Worm (Caenorhabditis elegans): ENCODE data around the gene srd-34.

Gene srd-34

ce11 chrV:10505553-10505952, 43.3 kb downstream of the srd-34 start, which contains the start of gene C35A5.5:
TSS of gene C35A5.5 (plus strand) at chrV:10505853.
- no peak for TF ChIP-seq nhr-12 (tag; optimal IDR thresholded peaks at IDR 0.05)
- TF ChIP-seq aly-2 (tag; optimal IDR thresholded peaks at IDR 0.05), result no peak

DNA sequence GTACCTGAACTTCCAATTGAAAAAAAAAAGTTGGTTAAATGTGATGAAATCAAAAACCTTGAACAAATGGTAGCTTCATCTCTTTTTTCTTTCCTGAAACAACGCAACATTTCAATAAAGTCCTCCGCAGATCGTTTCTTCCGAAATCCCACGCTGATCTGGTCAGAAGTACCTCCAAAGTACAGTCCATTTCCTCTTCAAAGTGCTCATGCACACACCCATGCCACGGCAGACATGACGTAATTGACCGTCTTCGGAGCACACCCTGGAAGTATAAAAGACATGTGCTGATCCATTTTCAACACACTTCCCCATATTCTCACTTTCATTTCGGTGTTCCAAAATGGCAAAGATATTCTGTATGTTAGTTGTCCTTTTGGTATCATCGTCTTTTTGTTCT, 45.0 kb downstream of the srd-34 start, which contains the start of gene C35A5.10:
Gene C35A5.10 (plus strand): TSS at position 301 of the 400 bp plus-strand sequence.
- TF ChIP-seq ceh-9 (tag; optimal IDR thresholded peaks at IDR 0.05) (no peak), zag-1 (tag; optimal IDR thresholded peaks at IDR 0.05) (no peak), fkh-2 (tag; optimal IDR thresholded peaks at IDR 0.05) (no peak), nhr-237 (tag; optimal IDR thresholded peaks at IDR 0.05) (no peak), jun-1 (tag; optimal IDR thresholded peaks at IDR 0.05) (no peak), nhr-11 (tag; optimal IDR thresholded peaks at IDR 0.05) (no peak), egl-27 (tag; optimal IDR thresholded peaks at IDR 0.05) (no peak), mml-1 (tag; optimal IDR thresholded peaks at IDR 0.05) (no peak), nhr-23 (tag; optimal IDR thresholded peaks at IDR 0.05) (no peak), nfya-1 (tag; optimal IDR thresholded peaks at IDR 0.05; ENCODE audit: insufficient read depth) (no peak), sea-2 (GFP tag; optimal IDR thresholded peaks at IDR 0.05) (no peak), lin-15B (tag; optimal IDR thresholded peaks at IDR 0.05) (no peak), ceh-16 (tag; optimal IDR thresholded peaks at IDR 0.05) (no peak), lin-39 (tag; optimal IDR thresholded peaks at IDR 0.05) (no peak)

- no peak for TF ChIP-seq skn-1 (tag; optimal IDR thresholded peaks at IDR 0.05)
- TF ChIP-seq nhr-237 (tag; optimal IDR thresholded peaks at IDR 0.05), result no peak
- no peak for TF ChIP-seq ZK546.5 (tag; optimal IDR thresholded peaks at IDR 0.05)
- no peak for TF ChIP-seq ztf-4 (tag; optimal IDR thresholded peaks at IDR 0.05)
- peak; percentile 45 for TF ChIP-seq nhr-23 (tag; optimal IDR thresholded peaks at IDR 0.05)
- TF ChIP-seq nhr-77 (tag; optimal IDR thresholded peaks at IDR 0.05), result no peak
Measured at ce11 chrV:10503011-10503410, 45.9 kb downstream of the srd-34 start, which contains the start of gene C35A5.11. TSS of gene C35A5.11 (minus strand) at chrV:10503111.

- TF ChIP-seq mml-1 (tag; optimal IDR thresholded peaks at IDR 0.05) (no peak), elt-2 (tag; optimal IDR thresholded peaks at IDR 0.05) (no peak), ceh-82 (tag; optimal IDR thresholded peaks at IDR 0.05) (no peak), jun-1 (tag; optimal IDR thresholded peaks at IDR 0.05) (no peak), tbx-2 (tag; optimal IDR thresholded peaks at IDR 0.05) (no peak), snpc-4 (tag; optimal IDR thresholded peaks at IDR 0.05) (no peak)
Measured at ce11 chrV:10501295-10501694, 47.6 kb downstream of the srd-34 start, which contains the start of gene C35A5.3. TSS of gene C35A5.3 (minus strand) at chrV:10501395.
